Fruit fly (Drosophila melanogaster): ENCODE measurements around the gene daed.

Gene daed

DNA sequence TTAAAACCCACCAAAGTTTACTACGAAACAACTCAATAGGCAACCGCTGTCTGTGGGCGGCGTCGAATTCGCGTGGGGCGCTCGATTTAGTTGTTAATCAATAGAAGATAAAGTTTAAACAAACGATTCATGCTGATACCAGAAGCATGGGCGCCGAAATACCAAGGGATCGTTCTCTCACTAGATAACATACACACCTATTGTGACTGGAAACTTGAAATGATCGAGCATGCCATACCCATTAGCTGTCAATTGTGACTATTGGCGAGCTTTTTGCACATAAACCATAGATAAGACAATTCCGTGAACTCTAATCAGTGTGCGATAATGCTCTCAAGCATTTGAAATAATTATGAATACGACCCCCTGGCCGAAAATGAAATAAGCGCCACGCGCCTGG is 36.7 kb downstream of the daed start (continued):
- peak; percentile 65 for TF ChIP-seq CG4404 (GFP tag; IDR thresholded peaks at IDR 0.05)
- TF ChIP-seq Fer3 (tag; optimal IDR thresholded peaks at IDR 0.05), result peak; percentile 80
- TF ChIP-seq Mrtf (GFP tag; IDR thresholded peaks at IDR 0.05), result peak; percentile 68
- TF ChIP-seq tll (GFP tag; optimal IDR thresholded peaks at IDR 0.05), result no peak
- TF ChIP-seq CG31388 (GFP tag; optimal IDR thresholded peaks at IDR 0.05), result peak; percentile 2
- no peak for TF ChIP-seq bigmax (GFP tag; optimal IDR thresholded peaks at IDR 0.05)
- TF ChIP-seq CG16779 (GFP tag; IDR thresholded peaks at IDR 0.05), result 0 out of 2 replicates have a peak, but pooled peaks have one; percentile 28
- TF ChIP-seq Hsf (GFP tag; optimal IDR thresholded peaks at IDR 0.05), result peak; percentile 71
- TF ChIP-seq Atf6 (GFP tag; IDR thresholded peaks at IDR 0.05), result peak; percentile 76
- peak; percentile 44 for TF ChIP-seq ttk (GFP tag; IDR thresholded peaks at IDR 0.05)
- peak; percentile 71 for TF ChIP-seq CG12219 (GFP tag; optimal IDR thresholded peaks at IDR 0.05)
- TF ChIP-seq CG12769 (tag; optimal IDR thresholded peaks at IDR 0.05), result peak; percentile 83
- TF ChIP-seq Doc2 (GFP tag; IDR thresholded peaks at IDR 0.05), result 0 out of 2 replicates have a peak, but pooled peaks have one; percentile 23
- no peak for TF ChIP-seq knrl (GFP tag; IDR thresholded peaks at IDR 0.05; ENCODE audit: partially characterized antibody)
- no peak for TF ChIP-seq z (GFP tag; IDR thresholded peaks at IDR 0.05)
- TF ChIP-seq CG10431 (GFP tag; optimal IDR thresholded peaks at IDR 0.05), result no peak
- peak; percentile 50 for TF ChIP-seq Awh (GFP tag; IDR thresholded peaks at IDR 0.05)
- TF ChIP-seq gcm (GFP tag; optimal IDR thresholded peaks at IDR 0.05), result peak; percentile 18
- TF ChIP-seq GATAe (GFP tag; conservative IDR thresholded peaks at IDR 0.05), result peak; percentile 85
- no peak for TF ChIP-seq CG12104 (GFP tag; optimal IDR thresholded peaks at IDR 0.05)
- TF ChIP-seq Taf1 (GFP tag; IDR thresholded peaks at IDR 0.05), result peak; percentile 33; the same call in 1 of the 2 replicates
- peak; percentile 0 for TF ChIP-seq CG8359 (GFP tag; optimal IDR thresholded peaks at IDR 0.05; ENCODE audit: borderline replicate concordance)
- TF ChIP-seq CG15479 (GFP tag; optimal IDR thresholded peaks at IDR 0.05), result no peak
- no peak for TF ChIP-seq CG8290 (GFP tag; optimal IDR thresholded peaks at IDR 0.05)
- peak in 1 of 2 experiments; percentile 86 for TF ChIP-seq CG8290 (tag; optimal IDR thresholded peaks at IDR 0.05)
- peak; percentile 27 for TF ChIP-seq CG9876 (GFP tag; optimal IDR thresholded peaks at IDR 0.05)
- peak; percentile 7 for TF ChIP-seq Max (GFP tag; optimal IDR thresholded peaks at IDR 0.05)
- TF ChIP-seq wek (GFP tag; optimal IDR thresholded peaks at IDR 0.05), result peak; percentile 32
- TF ChIP-seq Hr51 (GFP tag; optimal IDR thresholded peaks at IDR 0.05), result peak; percentile 9 to 88
- TF ChIP-seq CG16863 (GFP tag; optimal IDR thresholded peaks at IDR 0.05), result peak; percentile 60
- TF ChIP-seq CG11504 (tag; optimal IDR thresholded peaks at IDR 0.05), result peak; percentile 84
- peak; percentile 52 for TF ChIP-seq CG32767 (GFP tag; IDR thresholded peaks at IDR 0.05)
- TF ChIP-seq CG7839 (tag; optimal IDR thresholded peaks at IDR 0.05), result peak; percentile 78
- TF ChIP-seq CG7987 (GFP tag; optimal IDR thresholded peaks at IDR 0.05), result peak; percentile 54
- TF ChIP-seq CG7928 (GFP tag; optimal IDR thresholded peaks at IDR 0.05), result peak; percentile 40
- TF ChIP-seq chn (GFP tag; optimal IDR thresholded peaks at IDR 0.05), result peak; percentile 74
- TF ChIP-seq pfk (GFP tag; optimal IDR thresholded peaks at IDR 0.05), result no peak
- peak; percentile 7 for TF ChIP-seq CG4707 (GFP tag; optimal IDR thresholded peaks at IDR 0.05)
- no peak for TF ChIP-seq sqz (GFP tag; optimal IDR thresholded peaks at IDR 0.05)
- TF ChIP-seq NK7.1 (GFP tag; optimal IDR thresholded peaks at IDR 0.05), result peak; percentile 35
- peak; percentile 74 for TF ChIP-seq tap (tag; optimal IDR thresholded peaks at IDR 0.05)
- TF ChIP-seq amos (GFP tag; IDR thresholded peaks at IDR 0.05; ENCODE audit: partially characterized antibody), result no peak
- TF ChIP-seq wor (GFP tag; IDR thresholded peaks at IDR 0.05), result peak; percentile 62
- TF ChIP-seq HLH54F (GFP tag; optimal IDR thresholded peaks at IDR 0.05), result peak; percentile 83
- no peak; the same call in 1 of the 2 replicates for TF ChIP-seq CG11696 (GFP tag; IDR thresholded peaks at IDR 0.05)
- TF ChIP-seq HLH3B (GFP tag; IDR thresholded peaks at IDR 0.05), result peak; percentile 81
- no peak; the same call in 1 of the 2 replicates for TF ChIP-seq ro (GFP tag; IDR thresholded peaks at IDR 0.05)
- TF ChIP-seq dmrt11E (tag; optimal IDR thresholded peaks at IDR 0.05), result no peak
- TF ChIP-seq CG3995 (GFP tag; optimal IDR thresholded peaks at IDR 0.05), result peak; percentile 37
- TF ChIP-seq CG9215 (GFP tag; IDR thresholded peaks at IDR 0.05), result peak; percentile 72; the same call in 1 of the 2 replicates
- no peak for TF ChIP-seq ap (GFP tag; IDR thresholded peaks at IDR 0.05)
